Worm (Caenorhabditis elegans) whole organism, L4 larva: ENCODE data around the gene algn-6.

Source experiments
- F10B5.3 ChIP-seq: sonication (generic microtip); optimal IDR thresholded peaks from 2 replicates; lab custom pipeline; 2016; ENCODE audit warnings: mild to moderate bottlenecking, missing genetic modification characterization, missing compliant biosample characterization
- F26F4.8 ChIP-seq: fragments of 200-800 bp; sonication (Bioruptor generic); conservative IDR thresholded peaks from 2 replicates; pipeline ENCODE4 v1.3.6; 2022; ENCODE audit warnings: missing genetic modification characterization, missing compliant biosample characterization
- F37D6.2 ChIP-seq: sonication (generic microtip); optimal IDR thresholded peaks from 2 replicates; lab custom pipeline; 2016; ENCODE audit warnings: mild to moderate bottlenecking, missing genetic modification characterization, missing compliant biosample characterization
- F44E2.7 ChIP-seq: fragments of 200-800 bp; sonication (Bioruptor generic); IDR thresholded peaks from 2 replicates; pipeline ENCODE4 v2.1.2; 2022; ENCODE audit warnings: missing genetic modification characterization, missing compliant biosample characterization
- F49E8.2 ChIP-seq: sonication (generic microtip); optimal IDR thresholded peaks from 2 replicates; lab custom pipeline; 2016; ENCODE audit warnings: missing compliant biosample characterization, mild to moderate bottlenecking, missing genetic modification characterization, borderline replicate concordance
- R02D3.7 ChIP-seq: fragments of 150-350 bp; sonication (generic microtip); optimal IDR thresholded peaks from 3 replicates; lab custom pipeline; 2014; ENCODE audit warnings: missing biosample characterization, missing genetic modification characterization
- T26A8.4 ChIP-seq: fragments of 200-800 bp; sonication (Bioruptor generic); IDR thresholded peaks from 2 replicates; pipeline ENCODE4 v1.3.6; 2022; ENCODE audit warnings: missing genetic modification characterization, missing compliant biosample characterization
- Y105C5A.15 ChIP-seq: fragments of 200-800 bp; sonication (Bioruptor generic); IDR thresholded peaks from 2 replicates; pipeline ENCODE4 v1.3.6; 2022; ENCODE audit warnings: missing genetic modification characterization, missing compliant biosample characterization
- Y48G9A.11 ChIP-seq: fragments of 200-800 bp; sonication (Bioruptor generic); IDR thresholded peaks from 2 replicates; pipeline ENCODE4 v1.3.6; 2022; ENCODE audit warnings: missing genetic modification reagents, missing genetic modification characterization, missing compliant biosample characterization
- aha-1 ChIP-seq: fragments of 150-350 bp; peaks from one replicate; lab custom pipeline; 2014; ENCODE audit warnings: missing biosample characterization, missing genetic modification characterization
- arid-1 ChIP-seq: fragments of 200-800 bp; sonication (Bioruptor generic); conservative IDR thresholded peaks from 2 replicates; pipeline ENCODE4 v1.3.6; 2022; ENCODE audit warnings: missing genetic modification reagents, missing genetic modification characterization, missing compliant biosample characterization
- attf-4 ChIP-seq: sonication (generic microtip); optimal IDR thresholded peaks from 3 replicates; lab custom pipeline; 2017; ENCODE audit warnings: missing biosample characterization, missing genetic modification characterization
- ceh-32 ChIP-seq: sonication (generic microtip); optimal IDR thresholded peaks from 2 replicates; lab custom pipeline; 2016; ENCODE audit warnings: mild to moderate bottlenecking, missing genetic modification characterization, missing compliant biosample characterization; ENCODE audit not compliant: poor library complexity
- ceh-82 ChIP-seq: sonication (generic microtip); optimal IDR thresholded peaks from 2 replicates; lab custom pipeline; 2017; ENCODE audit warnings: missing biosample characterization, missing genetic modification characterization
- ces-1 ChIP-seq: fragments of 150-350 bp; sonication (generic microtip); optimal IDR thresholded peaks from 4 replicates; lab custom pipeline; 2014; ENCODE audit warnings: missing biosample characterization, missing genetic modification reagents, missing genetic modification characterization
- daf-19 ChIP-seq: fragments of 200-800 bp; sonication (Bioruptor generic); conservative IDR thresholded peaks from 2 replicates; pipeline ENCODE4 v1.3.6; 2022; ENCODE audit warnings: missing genetic modification characterization, missing compliant biosample characterization
- daf-8 ChIP-seq: fragments of 200-800 bp; sonication (Bioruptor generic); IDR thresholded peaks from 2 replicates; pipeline ENCODE4 v1.3.6; 2022; ENCODE audit warnings: missing genetic modification characterization, missing compliant biosample characterization
- dmd-8 ChIP-seq: fragments of 200-800 bp; sonication (Bioruptor generic); IDR thresholded peaks from 2 replicates; pipeline ENCODE4 v1.3.6; 2022; ENCODE audit warnings: missing genetic modification characterization, missing compliant biosample characterization
- dmd-9 ChIP-seq: fragments of 200-800 bp; sonication (Bioruptor generic); IDR thresholded peaks from 2 replicates; pipeline ENCODE4 v1.3.6; 2022; ENCODE audit warnings: missing genetic modification reagents, missing genetic modification characterization, missing compliant biosample characterization
- duxl-1 ChIP-seq: sonication (generic microtip); optimal IDR thresholded peaks from 2 replicates; lab custom pipeline; 2016; ENCODE audit warnings: mild to moderate bottlenecking, missing genetic modification characterization, moderate library complexity, missing compliant biosample characterization; ENCODE audit not compliant: poor library complexity
- dve-1 ChIP-seq: sonication (generic microtip); optimal IDR thresholded peaks from 2 replicates; lab custom pipeline; 2017; ENCODE audit warnings: antibody characterized with exemption, mild to moderate bottlenecking, missing genetic modification characterization, missing compliant biosample characterization; ENCODE audit not compliant: insufficient read depth
- fkh-10 ChIP-seq: fragments of 150-350 bp; optimal IDR thresholded peaks from 2 replicates; lab custom pipeline; 2014; ENCODE audit warnings: missing biosample characterization, missing genetic modification reagents, missing genetic modification characterization
- gei-8 ChIP-seq: fragments of 200-800 bp; sonication (Bioruptor generic); optimal IDR thresholded peaks from 2 replicates; lab custom pipeline; 2018; ENCODE audit warnings: mild to moderate bottlenecking, missing genetic modification characterization, missing compliant biosample characterization
- hif-1 ChIP-seq, 2 experiments: sonication (generic microtip); optimal IDR thresholded peaks; 2 replicates each; lab custom pipeline; 2016 to 2017; ENCODE audit warnings: missing compliant biosample characterization in 2 of 2, missing genetic modification characterization in 2 of 2, missing genetic modification reagents in 2 of 2, missing genotype in 2 of 2, mild to moderate bottlenecking in 1 of 2
- hlh-11 ChIP-seq: fragments of 200-800 bp; sonication (Bioruptor generic); optimal IDR thresholded peaks from 2 replicates; lab custom pipeline; 2018; ENCODE audit warnings: mild to moderate bottlenecking, missing genetic modification characterization, missing compliant biosample characterization
- lin-29 ChIP-seq: fragments of 200-800 bp; sonication (Bioruptor generic); IDR thresholded peaks from 2 replicates; pipeline ENCODE4 v1.3.6; 2022; ENCODE audit warnings: missing genetic modification reagents, missing genetic modification characterization, missing compliant biosample characterization
- madf-5 ChIP-seq, 2 experiments: fragments of 200-800 bp; sonication (Bioruptor generic); IDR thresholded peaks; 2 replicates each; pipeline ENCODE4 v1.3.6; 2022; ENCODE audit warnings: missing compliant biosample characterization in 2 of 2, missing genetic modification characterization in 2 of 2
- mes-2 ChIP-seq: sonication (generic microtip); optimal IDR thresholded peaks from 2 replicates; lab custom pipeline; 2016; ENCODE audit warnings: missing genotype, mild to moderate bottlenecking, missing genetic modification characterization, missing compliant biosample characterization; ENCODE audit not compliant: poor library complexity, severe bottlenecking
- mxl-3 ChIP-seq: fragments of 200-800 bp; sonication (Bioruptor generic); optimal IDR thresholded peaks from 2 replicates; lab custom pipeline; 2018; ENCODE audit warnings: mild to moderate bottlenecking, missing genetic modification characterization, missing compliant biosample characterization
- nhr-11 ChIP-seq: fragments of 150-350 bp; optimal IDR thresholded peaks from 2 replicates; lab custom pipeline; 2014; ENCODE audit warnings: missing biosample characterization, missing genetic modification characterization
- nhr-25 ChIP-seq: sonication (generic microtip); optimal IDR thresholded peaks from 2 replicates; lab custom pipeline; 2017; ENCODE audit warnings: missing genetic modification characterization, mild to moderate bottlenecking, missing compliant biosample characterization, antibody characterized with exemption, moderate library complexity, borderline replicate concordance; ENCODE audit not compliant: insufficient read depth
- nhr-28 ChIP-seq: fragments of 150-350 bp; optimal IDR thresholded peaks from 2 replicates; lab custom pipeline; 2014; ENCODE audit warnings: missing biosample characterization, missing genetic modification characterization
- nhr-41 ChIP-seq: fragments of 200-800 bp; sonication (Bioruptor generic); IDR thresholded peaks from 2 replicates; pipeline ENCODE4 v1.3.6; 2022; ENCODE audit warnings: missing genetic modification reagents, missing genetic modification characterization, missing compliant biosample characterization
- nhr-48 ChIP-seq: sonication (generic microtip); optimal IDR thresholded peaks from 2 replicates; lab custom pipeline; 2016; ENCODE audit warnings: mild to moderate bottlenecking, missing genetic modification characterization, missing compliant biosample characterization
- nhr-76 ChIP-seq: fragments of 150-350 bp; optimal IDR thresholded peaks from 2 replicates; lab custom pipeline; 2014; ENCODE audit warnings: missing biosample characterization, missing genetic modification characterization
- php-3 ChIP-seq: fragments of 200-800 bp; sonication (Bioruptor generic); IDR thresholded peaks from 2 replicates; pipeline ENCODE4 v1.3.6; 2022; ENCODE audit warnings: missing genetic modification reagents, missing genetic modification characterization, missing compliant biosample characterization
- pqm-1 ChIP-seq: sonication (generic microtip); optimal IDR thresholded peaks from 2 replicates; lab custom pipeline; 2017; ENCODE audit warnings: missing biosample characterization, missing genetic modification characterization
- saeg-2 ChIP-seq: fragments of 200-800 bp; sonication (Bioruptor generic); IDR thresholded peaks from 2 replicates; pipeline ENCODE4 v1.3.6; 2022; ENCODE audit warnings: missing genetic modification reagents, missing genetic modification characterization, missing compliant biosample characterization
- snpc-4 ChIP-seq: fragments of 150-350 bp; optimal IDR thresholded peaks from 2 replicates; lab custom pipeline; 2014; ENCODE audit warnings: missing biosample characterization, missing genetic modification characterization
- spr-1 ChIP-seq: sonication (generic microtip); optimal IDR thresholded peaks from 2 replicates; lab custom pipeline; 2016; ENCODE audit warnings: mild to moderate bottlenecking, missing genetic modification characterization, missing compliant biosample characterization
- tra-1 ChIP-seq: fragments of 200-800 bp; sonication (Bioruptor generic); IDR thresholded peaks from 2 replicates; pipeline ENCODE4 v1.3.6; 2022; ENCODE audit warnings: missing genetic modification reagents, missing genetic modification characterization, missing compliant biosample characterization
- unc-130 ChIP-seq: sonication (generic microtip); optimal IDR thresholded peaks from 2 replicates; lab custom pipeline; 2016; ENCODE audit warnings: missing genetic modification reagents, missing genetic modification characterization, missing compliant biosample characterization
- unc-62 ChIP-seq, 3 experiments: fragments of 150-350 bp in 1 of 3; sonication (generic microtip); optimal IDR thresholded peaks in 2 of 3; peaks in 1 of 3; 1 replicate in 1 of 3; 2 replicates in 2 of 3; lab custom pipeline; 2014 to 2017; ENCODE audit warnings: missing biosample characterization in 3 of 3, missing genetic modification characterization in 3 of 3, missing genetic modification reagents in 3 of 3, missing genotype in 1 of 3
- zfp-2 ChIP-seq: sonication (generic microtip); optimal IDR thresholded peaks from 2 replicates; lab custom pipeline; 2016; ENCODE audit warnings: mild to moderate bottlenecking, missing genetic modification characterization, missing compliant biosample characterization
- zfp-3 ChIP-seq: fragments of 200-800 bp; sonication (Bioruptor generic); conservative IDR thresholded peaks from 2 replicates; pipeline ENCODE4 v1.3.6; 2022; ENCODE audit warnings: missing genetic modification reagents, missing genetic modification characterization, missing compliant biosample characterization

The algn-6 gene

ce11 chrII:8039416-8039815, at the start of gene algn-6, which contains the start of gene ubh-4 (continued):
- no peak for TF ChIP-seq ceh-82

- TF ChIP-seq zfp-2 (tag; lab: Kevin White, UChicago) (no peak), dmd-9 (GFP tag; lab: Robert Waterston, UW) (no peak), Y105C5A.15 (GFP tag; lab: Robert Waterston, UW) (no peak), arid-1 (GFP tag; lab: Robert Waterston, UW) (no peak), Y48G9A.11 (GFP tag; lab: Robert Waterston, UW) (no peak), tra-1 (no peak), ces-1 (GFP tag; lab: Kevin White, UChicago) (peak; percentile 37), spr-1 (no peak), hlh-11 (tag; lab: Kevin White, UChicago) (no peak), unc-130 (GFP tag; lab: Kevin White, UChicago) (no peak), nhr-11 (tag; lab: Kevin White, UChicago) (no peak), dve-1 (tag; lab: Kevin White, UChicago) (no peak), aha-1 (tag; lab: Kevin White, UChicago) (peak; percentile 2), nhr-41 (GFP tag; lab: Robert Waterston, UW) (no peak), mxl-3 (no peak), nhr-25 (tag; lab: Kevin White, UChicago) (no peak), fkh-10 (GFP tag; lab: Kevin White, UChicago) (peak; percentile 79), ceh-82 (no peak), T26A8.4 (GFP tag; lab: Robert Waterston, UW) (no peak), saeg-2 (GFP tag; lab: Robert Waterston, UW) (no peak), mes-2 (tag; lab: Kevin White, UChicago) (no peak), daf-8 (GFP tag; lab: Robert Waterston, UW) (no peak), R02D3.7 (tag; lab: Kevin White, UChicago) (no peak), nhr-28 (no peak), F26F4.8 (GFP tag; lab: Robert Waterston, UW) (no peak)
Measured at ce11 chrII:7990192-7990591, 49.4 kb upstream of the algn-6 start.

- TF ChIP-seq mes-2 (tag; lab: Kevin White, UChicago) = no peak
- TF ChIP-seq daf-8 (GFP tag; lab: Robert Waterston, UW) = no peak
- TF ChIP-seq nhr-48 (tag; lab: Kevin White, UChicago) = no peak
- no peak for TF ChIP-seq F26F4.8 (GFP tag; lab: Robert Waterston, UW)
- TF ChIP-seq daf-19 = no peak
- TF ChIP-seq zfp-3 (GFP tag; lab: Robert Waterston, UW) = no peak
- no peak for TF ChIP-seq dmd-8 (GFP tag; lab: Robert Waterston, UW)
- TF ChIP-seq ceh-32 (tag; lab: Kevin White, UChicago) = no peak
Measured at ce11 chrII:7991279-7991678, 48.3 kb upstream of the algn-6 start.

- TF ChIP-seq F10B5.3 (tag; lab: Kevin White, UChicago) = no peak
- no peak for TF ChIP-seq F49E8.2 (tag; lab: Kevin White, UChicago)
- TF ChIP-seq nhr-48 (tag; lab: Kevin White, UChicago) = peak; percentile 49
- TF ChIP-seq pqm-1 = peak; percentile 68
- no peak for TF ChIP-seq gei-8
- 0 out of 2 replicates have a peak, but pooled peaks have one; percentile 33 for TF ChIP-seq tra-1
- TF ChIP-seq F44E2.7 (GFP tag; lab: Robert Waterston, UW) = no peak
- no peak for TF ChIP-seq attf-4
- TF ChIP-seq F37D6.2 (tag; lab: Kevin White, UChicago) = no peak
- TF ChIP-seq hlh-11 (tag; lab: Kevin White, UChicago) = peak; percentile 81
- peak; percentile 48 for TF ChIP-seq nhr-28
- 0 out of 2 replicates have a peak, but pooled peaks have one; percentile 6 for TF ChIP-seq php-3 (GFP tag; lab: Robert Waterston, UW)
- TF ChIP-seq Y48G9A.11 (GFP tag; lab: Robert Waterston, UW) = no peak
- no peak for TF ChIP-seq hif-1 (tag; optimal IDR thresholded peaks at IDR 0.05; lab: Kevin White, UChicago)
- TF ChIP-seq duxl-1 (tag; lab: Kevin White, UChicago) = no peak
- no peak for TF ChIP-seq nhr-76
- no peak for TF ChIP-seq madf-5 (GFP tag; IDR thresholded peaks at IDR 0.05; lab: Robert Waterston, UW)
- no peak for TF ChIP-seq lin-29
- no peak for TF ChIP-seq snpc-4 (tag; lab: Kevin White, UChicago)
- TF ChIP-seq unc-62 (GFP tag; optimal IDR thresholded peaks at IDR 0.05 in 1 of 2; lab: Kevin White, UChicago) = no peak
- no peak for TF ChIP-seq unc-62 (tag; optimal IDR thresholded peaks at IDR 0.05; lab: Kevin White, UChicago)
Measured at ce11 chrII:8001428-8001827, 38.2 kb upstream of the algn-6 start.
